Fruit fly (Drosophila melanogaster) whole organism, pupa: ENCODE measurements around the gene amos.

Experiments used
- CG8301 ChIP-seq: fragments of 200-800 bp; sonication (Bioruptor generic); optimal IDR thresholded peaks from 2 replicates; lab custom pipeline; 2018; ENCODE audit warnings: missing biosample characterization, mild to moderate bottlenecking, missing genetic modification characterization
- Ets98B ChIP-seq: fragments of 200-800 bp; sonication (Bioruptor generic); IDR thresholded peaks from 2 replicates; pipeline ENCODE4 v1.3.6; 2022; ENCODE audit warnings: missing biosample characterization, missing genetic modification characterization
- Pif1A ChIP-seq: fragments of 200-800 bp; sonication (Bioruptor generic); optimal IDR thresholded peaks from 3 replicates; lab custom pipeline; 2016; ENCODE audit warnings: missing biosample characterization, missing genetic modification characterization

DNA sequence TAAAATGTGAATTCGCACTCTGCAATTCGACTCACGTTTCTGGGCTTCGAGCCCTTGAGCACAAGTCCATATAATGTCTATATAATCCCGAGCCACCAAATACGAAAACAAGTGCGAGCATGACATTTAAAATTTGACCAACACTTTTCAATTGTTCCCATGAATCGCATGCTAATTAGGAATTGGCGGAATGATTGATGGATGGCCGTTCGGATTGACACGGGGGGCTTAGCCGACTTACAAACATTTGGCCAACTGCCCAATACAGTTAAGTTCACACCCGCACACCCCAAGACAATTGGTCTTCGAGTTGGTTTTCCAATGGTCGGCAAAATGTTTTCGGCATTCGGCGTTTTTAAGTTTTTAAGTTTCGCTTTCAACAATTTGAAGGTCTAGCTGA is 44.4 kb upstream of the amos start:
- TF ChIP-seq Ets98B: no peak
- TF ChIP-seq CG8301 (tag; lab: Kevin White, UChicago): no peak
- no peak for TF ChIP-seq Pif1A (GFP tag; lab: Kevin White, UChicago)
